Worm (Caenorhabditis elegans): ENCODE measurements around the gene sup-10.

sup-10 gene

DNA sequence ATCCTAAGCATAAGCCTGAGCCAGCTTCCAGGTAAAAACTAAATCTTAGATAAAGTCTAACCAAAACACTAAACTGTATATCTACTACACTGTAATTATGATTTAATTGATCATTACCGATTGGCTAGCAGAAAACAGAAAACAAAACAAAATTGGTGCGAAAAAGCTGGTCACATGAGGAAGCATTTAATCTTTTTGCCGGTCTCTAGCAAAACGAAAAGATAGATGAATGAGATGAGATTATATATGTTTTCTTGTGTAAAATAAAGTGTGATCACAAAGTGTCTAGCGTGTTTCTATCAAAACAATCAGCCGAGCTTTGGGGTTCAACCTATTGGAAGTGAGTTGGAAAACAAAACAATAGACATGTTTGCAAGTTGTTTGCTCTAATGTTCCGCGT lies 6.7 kb downstream of the sup-10 start:
- TF ChIP-seq nhr-20 (tag; optimal IDR thresholded peaks at IDR 0.05) (peak; percentile 11), nhr-71 (tag; optimal IDR thresholded peaks at IDR 0.05) (peak; percentile 2), lin-14 (GFP tag; optimal IDR thresholded peaks at IDR 0.05) (peak; percentile 40), tbx-2 (tag; optimal IDR thresholded peaks at IDR 0.05) (no peak), dsc-1 (tag; optimal IDR thresholded peaks at IDR 0.05) (peak; percentile 62), ceh-8 (GFP tag; optimal IDR thresholded peaks at IDR 0.05) (no peak)

ce11 chrX:17537568-17537967 lies 9.4 kb downstream of the sup-10 start:
- TF ChIP-seq ces-1 (GFP tag; optimal IDR thresholded peaks at IDR 0.05): no peak
- no peak for TF ChIP-seq C34B4.2 (tag; optimal IDR thresholded peaks at IDR 0.05)
- no peak for TF ChIP-seq ztf-4 (tag; optimal IDR thresholded peaks at IDR 0.05)
- TF ChIP-seq rnt-1 (tag; optimal IDR thresholded peaks at IDR 0.05): no peak
- no peak for TF ChIP-seq fos-1 (tag; optimal IDR thresholded peaks at IDR 0.05)
- no peak for TF ChIP-seq ceh-90 (tag; optimal IDR thresholded peaks at IDR 0.05)
- TF ChIP-seq aha-1 (tag; optimal IDR thresholded peaks at IDR 0.05): no peak
- TF ChIP-seq snu-23 (GFP tag; optimal IDR thresholded peaks at IDR 0.05): no peak
- TF ChIP-seq hlh-17 (GFP tag; optimal IDR thresholded peaks at IDR 0.05; ENCODE audit: borderline replicate concordance): no peak
- no peak for TF ChIP-seq nhr-237 (tag; optimal IDR thresholded peaks at IDR 0.05)
- no peak for TF ChIP-seq egl-27 (tag; optimal IDR thresholded peaks at IDR 0.05)

- no peak for TF ChIP-seq ceh-82 (tag; optimal IDR thresholded peaks at IDR 0.05)
- TF ChIP-seq snpc-4 (tag; optimal IDR thresholded peaks at IDR 0.05): no peak
- no peak for TF ChIP-seq Y116A8C.19 (tag; optimal IDR thresholded peaks at IDR 0.05; ENCODE audit: borderline replicate concordance)
- TF ChIP-seq nhr-20 (tag; optimal IDR thresholded peaks at IDR 0.05): peak; percentile 68
- TF ChIP-seq efl-1 (optimal IDR thresholded peaks at IDR 0.05): no peak
- no peak for TF ChIP-seq efl-1 (GFP tag; optimal IDR thresholded peaks at IDR 0.05 in 1 of 2)
- TF ChIP-seq nhr-90 (tag; optimal IDR thresholded peaks at IDR 0.05; ENCODE audit: poor library complexity): peak; percentile 4
- TF ChIP-seq nhr-76 (tag; optimal IDR thresholded peaks at IDR 0.05): no peak
- peak; percentile 93 for TF ChIP-seq nhr-85 (tag)
- no peak for TF ChIP-seq jun-1 (tag; optimal IDR thresholded peaks at IDR 0.05)
- TF ChIP-seq elt-3 (tag; optimal IDR thresholded peaks at IDR 0.05): peak in 2 of 6 experiments; percentile 5 to 77
- no peak for TF ChIP-seq hlh-4 (tag; optimal IDR thresholded peaks at IDR 0.05)
- no peak for TF ChIP-seq ama-1 (optimal IDR thresholded peaks at IDR 0.05)
- peak; percentile 24 for TF ChIP-seq mep-1 (tag; optimal IDR thresholded peaks at IDR 0.05)
- no peak for TF ChIP-seq skn-1 (tag; optimal IDR thresholded peaks at IDR 0.05)
- TF ChIP-seq nhr-84 (tag; optimal IDR thresholded peaks at IDR 0.05): no peak
- TF ChIP-seq lin-35 (GFP tag; optimal IDR thresholded peaks at IDR 0.05): peak in 1 of 2 experiments; percentile 35
- no peak for TF ChIP-seq tbx-2 (tag; optimal IDR thresholded peaks at IDR 0.05)
- TF ChIP-seq nhr-19 (GFP tag; conservative IDR thresholded peaks at IDR 0.05): peak; percentile 8; the same call in 1 of the 2 replicates
- peak; percentile 74 for TF ChIP-seq lin-14 (GFP tag; optimal IDR thresholded peaks at IDR 0.05)
- TF ChIP-seq snu-23 (GFP tag; optimal IDR thresholded peaks at IDR 0.05): peak; percentile 41
- TF ChIP-seq dpl-1 (GFP tag; optimal IDR thresholded peaks at IDR 0.05): no peak
- TF ChIP-seq nhr-71 (tag; optimal IDR thresholded peaks at IDR 0.05): peak; percentile 33
- no peak for TF ChIP-seq ceh-8 (GFP tag; optimal IDR thresholded peaks at IDR 0.05)
- peak in 1 of 2 experiments; percentile 67 for TF ChIP-seq mdl-1 (tag; optimal IDR thresholded peaks at IDR 0.05)
- TF ChIP-seq unc-130 (tag; optimal IDR thresholded peaks at IDR 0.05): no peak
- no peak for TF ChIP-seq egl-13 (tag; optimal IDR thresholded peaks at IDR 0.05)
- TF ChIP-seq blmp-1 (tag; optimal IDR thresholded peaks at IDR 0.05): peak; percentile 79
Observed at ce11 chrX:17539968-17540367, 11.8 kb downstream of the sup-10 start.
